Worm (Caenorhabditis elegans): ENCODE measurements around the gene F44D12.2.

- TF ChIP-seq ets-7 (tag; optimal IDR thresholded peaks at IDR 0.05), result no peak
- TF ChIP-seq aly-1 (tag; optimal IDR thresholded peaks at IDR 0.05), result no peak
- TF ChIP-seq pes-1 (GFP tag; IDR thresholded peaks at IDR 0.05), result no peak
- no peak for TF ChIP-seq hmbx-1 (tag; optimal IDR thresholded peaks at IDR 0.05)
- no peak for TF ChIP-seq flt-1 (GFP tag; IDR thresholded peaks at IDR 0.05)
- TF ChIP-seq ama-1 (optimal IDR thresholded peaks at IDR 0.05), result no peak
- no peak for TF ChIP-seq tbx-11 (GFP tag; IDR thresholded peaks at IDR 0.05)
- no peak for TF ChIP-seq scrt-1 (GFP tag; IDR thresholded peaks at IDR 0.05)
- TF ChIP-seq tbx-37 (GFP tag; conservative IDR thresholded peaks at IDR 0.05), result no peak
- TF ChIP-seq ceh-13 (GFP tag; optimal IDR thresholded peaks at IDR 0.05), result no peak
These were observed 41.6 kb upstream of the F44D12.2 start for ce11 chrIV:10059175-10059574.

Measured in whole organism, early embryonic.